Fruit fly (Drosophila melanogaster): Measurements from ENCODE around the gene Kap-alpha1.

Gene Kap-alpha1

DNA sequence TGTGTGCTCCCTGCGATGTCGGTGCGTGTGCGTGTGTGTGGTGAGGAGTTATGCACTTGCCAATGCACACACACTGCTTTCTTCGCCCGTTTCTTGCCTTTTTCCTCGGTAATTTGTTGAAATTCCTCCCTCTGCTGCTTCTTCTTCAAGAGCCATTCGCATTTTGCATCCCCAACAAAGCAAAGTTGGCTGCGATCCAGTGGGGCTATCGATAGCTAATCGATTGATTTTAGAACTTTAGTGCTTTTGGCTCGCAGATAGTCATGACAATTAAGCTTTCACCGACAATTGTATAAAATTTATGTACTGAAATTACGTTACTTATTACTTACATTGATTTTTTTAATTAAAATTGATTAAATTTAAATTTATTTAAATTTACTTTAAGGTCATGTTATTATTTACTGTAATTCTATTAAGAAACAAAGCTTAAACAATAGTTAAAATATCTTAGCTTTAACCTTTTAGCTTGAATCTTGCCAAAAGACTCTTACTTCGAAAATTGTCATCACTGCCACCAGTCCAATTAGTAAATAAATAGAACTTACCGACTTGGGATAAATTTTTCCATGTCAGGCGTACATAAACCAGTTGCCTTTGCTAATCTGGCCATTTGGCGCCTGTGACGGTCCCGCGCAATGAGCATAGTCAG lies 27.2 kb downstream of the Kap-alpha1 start, which contains the start of the genes trc and CG32221 (continued):
- TF ChIP-seq inv (GFP tag; IDR thresholded peaks at IDR 0.05; ENCODE audit: partially characterized antibody) (peak; percentile 66; the same call in 1 of the 2 replicates), lmd (GFP tag; IDR thresholded peaks at IDR 0.05) (peak; percentile 36; the same call in 1 of the 2 replicates), seq (GFP tag; IDR thresholded peaks at IDR 0.05) (peak; percentile 48; the same call in 1 of the 2 replicates), tgo (GFP tag; IDR thresholded peaks at IDR 0.05) (peak; percentile 45; the same call in 1 of the 3 replicates), vfl (GFP tag; optimal IDR thresholded peaks at IDR 0.05) (no peak), amos (GFP tag; IDR thresholded peaks at IDR 0.05; ENCODE audit: partially characterized antibody) (peak; percentile 81), CG33557 (GFP tag; optimal IDR thresholded peaks at IDR 0.05) (peak; percentile 37), CG4617 (GFP tag; optimal IDR thresholded peaks at IDR 0.05; ENCODE audit: borderline replicate concordance) (peak; percentile 94), CG8924 (tag; optimal IDR thresholded peaks at IDR 0.05) (peak; percentile 33), Poxn (GFP tag; IDR thresholded peaks at IDR 0.05) (no peak), sob (GFP tag; IDR thresholded peaks at IDR 0.05) (peak; percentile 71), sna (GFP tag; IDR thresholded peaks at IDR 0.05; ENCODE audit: partially characterized antibody) (peak; percentile 22; the same call in 1 of the 2 replicates), CG18476 (GFP tag; optimal IDR thresholded peaks at IDR 0.05) (no peak), Doc2 (GFP tag; IDR thresholded peaks at IDR 0.05) (no peak), HLH54F (GFP tag; optimal IDR thresholded peaks at IDR 0.05) (no peak), CG10147 (GFP tag; optimal IDR thresholded peaks at IDR 0.05) (no peak), sim (GFP tag; IDR thresholded peaks at IDR 0.05) (no peak), Six4 (GFP tag; optimal IDR thresholded peaks at IDR 0.05) (peak; percentile 27), CG10321 (GFP tag; IDR thresholded peaks at IDR 0.05) (peak; percentile 21; the same call in 1 of the 2 replicates), CG14860 (GFP tag; IDR thresholded peaks at IDR 0.05; ENCODE audit: partially characterized antibody) (peak; percentile 64; the same call in 2 of the 3 replicates), HmgZ (tag; optimal IDR thresholded peaks at IDR 0.05) (peak; percentile 43), Lhr (GFP tag; optimal IDR thresholded peaks at IDR 0.05) (peak; percentile 54), Dip3 (GFP tag; optimal IDR thresholded peaks at IDR 0.05) (no peak), CG9817 (tag; optimal IDR thresholded peaks at IDR 0.05) (peak; percentile 68), gt (GFP tag; IDR thresholded peaks at IDR 0.05) (0 out of 2 replicates have a peak, but pooled peaks have one; percentile 29), sens (GFP tag) (peak; percentile 73), CG2712 (tag; optimal IDR thresholded peaks at IDR 0.05) (no peak), CG2202 (tag; optimal IDR thresholded peaks at IDR 0.05) (no peak), yki (optimal IDR thresholded peaks at IDR 0.05) (no peak), trh (GFP tag; optimal IDR thresholded peaks at IDR 0.05) (peak; percentile 9), Oli (tag; optimal IDR thresholded peaks at IDR 0.05) (peak; percentile 8), CG33213 (GFP tag; optimal IDR thresholded peaks at IDR 0.05) (no peak), CG11696 (GFP tag; IDR thresholded peaks at IDR 0.05) (no peak), CG31224 (GFP tag; IDR thresholded peaks at IDR 0.05) (peak; percentile 24; the same call in 1 of the 2 replicates), CG13296 (GFP tag; optimal IDR thresholded peaks at IDR 0.05) (no peak), klu (GFP tag; IDR thresholded peaks at IDR 0.05) (no peak), HmgD (GFP tag; optimal IDR thresholded peaks at IDR 0.05) (no peak), CG17829 (tag; optimal IDR thresholded peaks at IDR 0.05) (peak; percentile 38), tup (GFP tag; optimal IDR thresholded peaks at IDR 0.05) (no peak), abd-A (tag; optimal IDR thresholded peaks at IDR 0.05) (no peak), CG9215 (GFP tag; IDR thresholded peaks at IDR 0.05) (no peak), crol (GFP tag; IDR thresholded peaks at IDR 0.05) (no peak), CG15479 (GFP tag; optimal IDR thresholded peaks at IDR 0.05) (no peak), onecut (GFP tag; IDR thresholded peaks at IDR 0.05) (peak; percentile 71), ken (GFP tag; IDR thresholded peaks at IDR 0.05) (peak; percentile 53; the same call in 2 of the 3 replicates), CG2120 (GFP tag; optimal IDR thresholded peaks at IDR 0.05) (peak; percentile 50), BEAF-32 (GFP tag; optimal IDR thresholded peaks at IDR 0.05) (peak; percentile 85), phol (tag; optimal IDR thresholded peaks at IDR 0.05) (peak; percentile 50), GATAe (GFP tag; conservative IDR thresholded peaks at IDR 0.05) (no peak), CG3847 (GFP tag; IDR thresholded peaks at IDR 0.05) (peak; percentile 51; the same call in 1 of the 2 replicates)

Data from whole organism, embryonic.